Fruit fly (Drosophila melanogaster) whole organism, embryonic: ENCODE measurements around the gene CG9920.

ENCODE experiments used
- CG10321 ChIP-seq: fragments of 200-800 bp; sonication (Bioruptor generic); IDR thresholded peaks from 2 replicates; pipeline ENCODE4 v1.3.6; 2022; ENCODE audit warnings: missing biosample characterization, missing genetic modification characterization
- CG10979 ChIP-seq: fragments of 200-800 bp; sonication (Bioruptor generic); optimal IDR thresholded peaks from 2 replicates; lab custom pipeline; 2018; ENCODE audit warnings: missing biosample characterization, mild to moderate bottlenecking, missing genetic modification characterization, moderate library complexity
- CG11085 ChIP-seq: fragments of 200-800 bp; sonication (Bioruptor generic); IDR thresholded peaks from 2 replicates; pipeline ENCODE4 v1.3.6; 2022; ENCODE audit warnings: missing biosample characterization, missing genetic modification characterization
- CG11696 ChIP-seq: fragments of 200-800 bp; sonication (Bioruptor generic); IDR thresholded peaks from 2 replicates; pipeline ENCODE4 v1.3.6; 2022; ENCODE audit warnings: missing biosample characterization, missing genetic modification characterization
- CG1233 ChIP-seq: fragments of 200-800 bp; sonication (Bioruptor generic); optimal IDR thresholded peaks from 4 replicates; lab custom pipeline; 2018; ENCODE audit warnings: missing biosample characterization, mild to moderate bottlenecking, missing genetic modification characterization
- CG12744 ChIP-seq: fragments of 200-800 bp; sonication (Bioruptor generic); optimal IDR thresholded peaks from 2 replicates; lab custom pipeline; 2016; ENCODE audit warnings: missing biosample characterization, missing genetic modification characterization
- CG13287 ChIP-seq: fragments of 200-800 bp; sonication (Bioruptor generic); IDR thresholded peaks from 2 replicates; pipeline ENCODE4 v1.3.6; 2022; ENCODE audit warnings: missing biosample characterization, missing genetic modification characterization; ENCODE audit not compliant: partially characterized antibody
- CG13894 ChIP-seq: fragments of 200-800 bp; sonication (Bioruptor generic); optimal IDR thresholded peaks from 3 replicates; lab custom pipeline; 2018; ENCODE audit warnings: missing biosample characterization, mild to moderate bottlenecking, missing genetic modification characterization, moderate library complexity
- CG1529 ChIP-seq: fragments of 200-800 bp; sonication (Bioruptor generic); optimal IDR thresholded peaks from 3 replicates; lab custom pipeline; 2018; ENCODE audit warnings: missing biosample characterization, missing genetic modification characterization
- CG17359 ChIP-seq: fragments of 200-800 bp; sonication (Bioruptor generic); optimal IDR thresholded peaks from 3 replicates; lab custom pipeline; 2018; ENCODE audit warnings: missing biosample characterization, mild to moderate bottlenecking, missing genetic modification characterization, moderate library complexity
- CG17612 ChIP-seq: fragments of 200-800 bp; sonication (Bioruptor generic); IDR thresholded peaks from 2 replicates; pipeline ENCODE4 v1.3.6; 2022; ENCODE audit warnings: missing biosample characterization, missing genetic modification characterization
- CG2199 ChIP-seq: fragments of 200-800 bp; sonication (Bioruptor generic); IDR thresholded peaks from 3 replicates; pipeline ENCODE4 v1.3.6; 2022; ENCODE audit warnings: missing biosample characterization, missing genetic modification characterization
- CG3995 ChIP-seq: fragments of 200-800 bp; sonication (Bioruptor generic); optimal IDR thresholded peaks from 3 replicates; lab custom pipeline; 2016; ENCODE audit warnings: missing biosample characterization, missing genetic modification characterization
- CG42726 ChIP-seq: fragments of 200-800 bp; sonication (Bioruptor generic); IDR thresholded peaks from 2 replicates; pipeline ENCODE4 v1.3.6; 2022; ENCODE audit warnings: missing biosample characterization, missing genetic modification characterization; ENCODE audit not compliant: partially characterized antibody
- CG4360 ChIP-seq: fragments of 200-800 bp; sonication (Bioruptor generic); IDR thresholded peaks from 2 replicates; pipeline ENCODE4 v1.3.6; 2022; ENCODE audit warnings: missing biosample characterization, missing genetic modification characterization
- CG5180 ChIP-seq: fragments of 200-800 bp; sonication (Bioruptor generic); optimal IDR thresholded peaks from 3 replicates; lab custom pipeline; 2017; ENCODE audit warnings: missing biosample characterization, missing genetic modification characterization, mild to moderate bottlenecking, moderate library complexity, missing genetic modification reagents
- CG7271 ChIP-seq: fragments of 200-800 bp; sonication (Bioruptor generic); optimal IDR thresholded peaks from 2 replicates; lab custom pipeline; 2018; ENCODE audit warnings: missing biosample characterization, mild to moderate bottlenecking, missing genetic modification characterization, moderate library complexity
- CG7987 ChIP-seq: fragments of 200-800 bp; sonication (Bioruptor generic); optimal IDR thresholded peaks from 2 replicates; lab custom pipeline; 2018; ENCODE audit warnings: missing biosample characterization, mild to moderate bottlenecking, missing genetic modification characterization, moderate library complexity
- CG9727 ChIP-seq: fragments of 200-800 bp; sonication (Bioruptor generic); optimal IDR thresholded peaks from 3 replicates; lab custom pipeline; 2017; ENCODE audit warnings: missing biosample characterization, mild to moderate bottlenecking, missing genetic modification characterization
- CG9797 ChIP-seq: fragments of 200-800 bp; sonication (Bioruptor generic); optimal IDR thresholded peaks from 3 replicates; lab custom pipeline; 2018; ENCODE audit warnings: missing biosample characterization, mild to moderate bottlenecking, missing genetic modification characterization
- CG9932 ChIP-seq: fragments of 200-800 bp; sonication (Bioruptor generic); IDR thresholded peaks from 2 replicates; pipeline ENCODE4 v1.3.6; 2022; ENCODE audit warnings: missing biosample characterization, missing genetic modification characterization
- D19B ChIP-seq: fragments of 200-800 bp; sonication (Bioruptor generic); optimal IDR thresholded peaks from 2 replicates; lab custom pipeline; 2017; ENCODE audit warnings: missing biosample characterization, mild to moderate bottlenecking, missing genetic modification characterization
- Dip2 ChIP-seq: fragments of 200-800 bp; sonication (Bioruptor generic); IDR thresholded peaks from 2 replicates; pipeline ENCODE4 v1.3.6; 2022; ENCODE audit warnings: missing biosample characterization, missing genetic modification characterization
- Doc2 ChIP-seq: fragments of 200-800 bp; sonication (Bioruptor generic); IDR thresholded peaks from 2 replicates; pipeline ENCODE4 v1.3.6; 2022; ENCODE audit warnings: missing biosample characterization, missing genetic modification characterization
- ERR ChIP-seq: fragments of 200-800 bp; sonication (Bioruptor generic); optimal IDR thresholded peaks from 2 replicates; lab custom pipeline; 2016; ENCODE audit warnings: missing biosample characterization, missing genetic modification characterization
- GATAe ChIP-seq: fragments of 200-800 bp; sonication (Bioruptor generic); conservative IDR thresholded peaks from 2 replicates; pipeline ENCODE4 v1.3.6; 2022; ENCODE audit warnings: missing biosample characterization, missing genetic modification characterization
- HLH3B ChIP-seq: fragments of 200-800 bp; sonication (Bioruptor generic); IDR thresholded peaks from 2 replicates; pipeline ENCODE4 v1.3.6; 2022; ENCODE audit warnings: missing biosample characterization, missing genetic modification characterization
- Hr3 ChIP-seq: fragments of 200-800 bp; sonication (Bioruptor generic); optimal IDR thresholded peaks from 3 replicates; lab custom pipeline; 2016; ENCODE audit warnings: missing biosample characterization, missing genetic modification characterization
- MTF-1 ChIP-seq: fragments of 200-800 bp; sonication (Bioruptor generic); optimal IDR thresholded peaks from 2 replicates; lab custom pipeline; 2018; ENCODE audit warnings: missing biosample characterization, mild to moderate bottlenecking, missing genetic modification characterization, borderline replicate concordance
- NC2β ChIP-seq: fragments of 200-800 bp; sonication (Bioruptor generic); optimal IDR thresholded peaks from 2 replicates; lab custom pipeline; 2016; ENCODE audit warnings: missing biosample characterization, missing genetic modification characterization
- Oli ChIP-seq: fragments of 200-800 bp; sonication (Bioruptor generic); optimal IDR thresholded peaks from 2 replicates; lab custom pipeline; 2018; ENCODE audit warnings: missing biosample characterization, mild to moderate bottlenecking, missing genetic modification characterization, moderate library complexity
- Optix ChIP-seq: fragments of 200-800 bp; sonication (Bioruptor generic); IDR thresholded peaks from 3 replicates; pipeline ENCODE4 v1.3.6; 2022; ENCODE audit warnings: missing biosample characterization, missing genetic modification characterization
- Rx ChIP-seq: fragments of 200-800 bp; sonication (Bioruptor generic); IDR thresholded peaks from 2 replicates; pipeline ENCODE4 v1.3.6; 2022; ENCODE audit warnings: missing biosample characterization, missing genetic modification characterization
- Sox100B ChIP-seq: fragments of 200-800 bp; sonication (Bioruptor generic); optimal IDR thresholded peaks from 3 replicates; lab custom pipeline; 2018; ENCODE audit warnings: missing biosample characterization, mild to moderate bottlenecking, missing genetic modification characterization
- Usf ChIP-seq: fragments of 200-800 bp; sonication (Bioruptor generic); optimal IDR thresholded peaks from 2 replicates; lab custom pipeline; 2017; ENCODE audit warnings: missing genotype, missing biosample characterization, missing genetic modification characterization
- Vsx1 ChIP-seq: fragments of 200-800 bp; sonication (Bioruptor generic); optimal IDR thresholded peaks from 2 replicates; lab custom pipeline; 2017; ENCODE audit warnings: missing biosample characterization, mild to moderate bottlenecking, missing genetic modification characterization, missing genetic modification reagents
- ase ChIP-seq: fragments of 200-800 bp; sonication (Bioruptor generic); IDR thresholded peaks from 3 replicates; pipeline ENCODE4 v1.3.6; 2022; ENCODE audit warnings: missing biosample characterization, missing genetic modification characterization
- ash1 ChIP-seq: fragments of 200-800 bp; sonication (Bioruptor generic); optimal IDR thresholded peaks from 2 replicates; lab custom pipeline; 2018; ENCODE audit warnings: missing biosample characterization, mild to moderate bottlenecking, missing genetic modification characterization
- bab2 ChIP-seq: fragments of 200-800 bp; sonication (Bioruptor generic); optimal IDR thresholded peaks from 2 replicates; lab custom pipeline; 2016; ENCODE audit warnings: missing biosample characterization, missing genetic modification characterization
- bowl ChIP-seq: fragments of 200-800 bp; sonication (Bioruptor generic); IDR thresholded peaks from 2 replicates; pipeline ENCODE4 v1.3.6; 2022; ENCODE audit warnings: missing biosample characterization, missing genetic modification characterization
- btn ChIP-seq: fragments of 200-800 bp; sonication (Bioruptor generic); optimal IDR thresholded peaks from 2 replicates; lab custom pipeline; 2016; ENCODE audit warnings: missing biosample characterization, missing genetic modification characterization
- croc ChIP-seq: fragments of 200-800 bp; sonication (Bioruptor generic); conservative IDR thresholded peaks from 3 replicates; pipeline ENCODE4 v1.3.6; 2022; ENCODE audit warnings: missing biosample characterization, missing genetic modification characterization
- exex ChIP-seq: fragments of 200-800 bp; sonication (Bioruptor generic); optimal IDR thresholded peaks from 4 replicates; lab custom pipeline; 2018; ENCODE audit warnings: missing biosample characterization, mild to moderate bottlenecking, missing genetic modification characterization, moderate library complexity
- org-1 ChIP-seq: fragments of 200-800 bp; sonication (Bioruptor generic); optimal IDR thresholded peaks from 2 replicates; lab custom pipeline; 2017; ENCODE audit warnings: missing biosample characterization, missing genetic modification characterization
- repo ChIP-seq: fragments of 200-800 bp; sonication (Bioruptor generic); optimal IDR thresholded peaks from 2 replicates; lab custom pipeline; 2016; ENCODE audit warnings: missing biosample characterization, missing genetic modification characterization
- run ChIP-seq: fragments of 200-800 bp; sonication (Bioruptor generic); optimal IDR thresholded peaks from 3 replicates; lab custom pipeline; 2018; ENCODE audit warnings: missing biosample characterization, mild to moderate bottlenecking, missing genetic modification characterization
- sim ChIP-seq: fragments of 200-800 bp; sonication (Bioruptor generic); IDR thresholded peaks from 2 replicates; pipeline ENCODE4 v1.3.6; 2022; ENCODE audit warnings: missing biosample characterization, missing genetic modification characterization
- sima ChIP-seq: fragments of 200-800 bp; sonication (Bioruptor generic); optimal IDR thresholded peaks from 2 replicates; lab custom pipeline; 2016; ENCODE audit warnings: missing biosample characterization, missing genetic modification characterization
- slp2 ChIP-seq: fragments of 200-800 bp; sonication (Bioruptor generic); optimal IDR thresholded peaks from 2 replicates; lab custom pipeline; 2016; ENCODE audit warnings: missing biosample characterization, missing genetic modification characterization

Gene CG9920

dm6 chr3R:14108158-14108921 lies 10.5 kb upstream of the CG9920 start, which contains the start of gene CG12402 (continued):
- TF ChIP-seq Sox100B (GFP tag; lab: Kevin White, UChicago) (peak; percentile 84), CG9932 (peak; percentile 52), CG11696 (GFP tag; lab: Robert Waterston, UW) (peak; percentile 70), NC2β (GFP tag; lab: Kevin White, UChicago) (peak; percentile 74), CG3995 (GFP tag; lab: Kevin White, UChicago) (no peak), repo (GFP tag; lab: Kevin White, UChicago) (peak; percentile 57), Vsx1 (peak; percentile 75), CG17612 (peak; percentile 63), CG13287 (GFP tag; lab: Robert Waterston, UW) (peak; percentile 57), Rx (GFP tag; lab: Robert Waterston, UW) (peak; percentile 74), CG9727 (GFP tag; lab: Kevin White, UChicago) (peak; percentile 75), exex (no peak), CG42726 (GFP tag; lab: Robert Waterston, UW) (no peak), bab2 (peak; percentile 34), ERR (GFP tag; lab: Kevin White, UChicago) (peak; percentile 47), CG10979 (tag; lab: Kevin White, UChicago) (peak; percentile 83), CG7987 (peak; percentile 61), Usf (GFP tag; lab: Kevin White, UChicago) (no peak), org-1 (GFP tag; lab: Kevin White, UChicago) (peak; percentile 68), ase (GFP tag; lab: Robert Waterston, UW) (peak; percentile 85; the same call in 2 of the 3 replicates), Hr3 (GFP tag; lab: Kevin White, UChicago) (peak; percentile 91), CG1233 (GFP tag; lab: Kevin White, UChicago) (peak; percentile 81), CG11085 (GFP tag; lab: Robert Waterston, UW) (0 out of 2 replicates have a peak, but pooled peaks have one; percentile 10), slp2 (GFP tag; lab: Kevin White, UChicago) (peak; percentile 65), CG10321 (GFP tag; lab: Robert Waterston, UW) (peak; percentile 67), Optix (GFP tag; lab: Robert Waterston, UW) (peak; percentile 70), CG2199 (GFP tag; lab: Robert Waterston, UW) (peak; percentile 84), sima (no peak), run (tag; lab: Kevin White, UChicago) (peak; percentile 76), MTF-1 (peak; percentile 57), CG17359 (tag; lab: Kevin White, UChicago) (peak; percentile 93), Doc2 (no peak), CG5180 (GFP tag; lab: Kevin White, UChicago) (peak; percentile 75), CG9797 (GFP tag; lab: Kevin White, UChicago) (peak; percentile 11), croc (peak; percentile 61), CG4360 (GFP tag; lab: Robert Waterston, UW) (peak; percentile 67), HLH3B (GFP tag; lab: Robert Waterston, UW) (peak; percentile 77), CG12744 (GFP tag; lab: Kevin White, UChicago) (peak; percentile 36), CG1529 (GFP tag; lab: Kevin White, UChicago) (peak; percentile 68), btn (GFP tag; lab: Kevin White, UChicago) (peak; percentile 8), Oli (tag; lab: Kevin White, UChicago) (peak; percentile 88), Dip2 (no peak), GATAe (peak; percentile 74), CG13894 (peak; percentile 63), bowl (peak; percentile 63; the same call in 1 of the 2 replicates), D19B (GFP tag; lab: Kevin White, UChicago) (peak; percentile 6), sim (GFP tag; lab: Robert Waterston, UW) (peak; percentile 61; the same call in 1 of the 2 replicates), ash1 (GFP tag; lab: Kevin White, UChicago) (peak; percentile 49), CG7271 (tag; lab: Kevin White, UChicago) (peak; percentile 19)
